Fruit fly (Drosophila melanogaster): ENCODE results near the gene Cmpk.

Cmpk gene

dm6 chr3R:26030562-26030961, 24.7 kb downstream of the Cmpk start (continued):
- TF ChIP-seq CG10959 (GFP tag; IDR thresholded peaks at IDR 0.05), result no peak
- TF ChIP-seq Atf6 (GFP tag; IDR thresholded peaks at IDR 0.05), result no peak
- TF ChIP-seq CG18764 (GFP tag; optimal IDR thresholded peaks at IDR 0.05), result no peak
- TF ChIP-seq E2f2 (GFP tag; IDR thresholded peaks at IDR 0.05), result no peak
- no peak for TF ChIP-seq CG6654 (GFP tag; optimal IDR thresholded peaks at IDR 0.05)
- no peak for TF ChIP-seq CG5180 (GFP tag; optimal IDR thresholded peaks at IDR 0.05)
- TF ChIP-seq CG14667 (GFP tag; IDR thresholded peaks at IDR 0.05), result no peak
- no peak for TF ChIP-seq CG10431 (GFP tag; optimal IDR thresholded peaks at IDR 0.05)
- no peak for TF ChIP-seq Side (GFP tag; optimal IDR thresholded peaks at IDR 0.05)
- TF ChIP-seq Dll (GFP tag; IDR thresholded peaks at IDR 0.05; ENCODE audit: partially characterized antibody), result no peak
- TF ChIP-seq Lhr (GFP tag; optimal IDR thresholded peaks at IDR 0.05), result no peak
- TF ChIP-seq CG1832 (GFP tag; optimal IDR thresholded peaks at IDR 0.05), result no peak
- TF ChIP-seq CG15479 (GFP tag; optimal IDR thresholded peaks at IDR 0.05), result peak; percentile 93
- no peak for TF ChIP-seq trem (tag; optimal IDR thresholded peaks at IDR 0.05)
- no peak for TF ChIP-seq CG17186 (GFP tag; optimal IDR thresholded peaks at IDR 0.05)
- no peak for TF ChIP-seq Elba2 (GFP tag; optimal IDR thresholded peaks at IDR 0.05)
- no peak for TF ChIP-seq CG3838 (GFP tag; optimal IDR thresholded peaks at IDR 0.05)
- TF ChIP-seq wek (GFP tag; optimal IDR thresholded peaks at IDR 0.05), result no peak
- no peak for TF ChIP-seq CG7839 (tag; optimal IDR thresholded peaks at IDR 0.05)
- no peak for TF ChIP-seq jumu (GFP tag; optimal IDR thresholded peaks at IDR 0.05)
- TF ChIP-seq Ada2b (GFP tag; IDR thresholded peaks at IDR 0.05), result no peak
- peak; percentile 45 for TF ChIP-seq da (GFP tag; optimal IDR thresholded peaks at IDR 0.05)
- no peak for TF ChIP-seq gsb-n (tag; optimal IDR thresholded peaks at IDR 0.05)
- TF ChIP-seq Xrp1 (GFP tag; IDR thresholded peaks at IDR 0.05), result peak; percentile 11; the same call in 1 of the 2 replicates
- TF ChIP-seq Camta (GFP tag; optimal IDR thresholded peaks at IDR 0.05), result no peak
- no peak for TF ChIP-seq E2f1 (GFP tag; IDR thresholded peaks at IDR 0.05)
- TF ChIP-seq CG13775 (GFP tag; optimal IDR thresholded peaks at IDR 0.05), result no peak
- no peak for TF ChIP-seq Hand (GFP tag; optimal IDR thresholded peaks at IDR 0.05)
- TF ChIP-seq chn (GFP tag; optimal IDR thresholded peaks at IDR 0.05), result no peak
- TF ChIP-seq CrebB (tag; optimal IDR thresholded peaks at IDR 0.05), result no peak
- no peak for TF ChIP-seq Ets65A (GFP tag)
- TF ChIP-seq Hr3 (GFP tag; optimal IDR thresholded peaks at IDR 0.05), result no peak
- TF ChIP-seq CG6254 (GFP tag; optimal IDR thresholded peaks at IDR 0.05), result no peak
- TF ChIP-seq HLH3B (GFP tag; IDR thresholded peaks at IDR 0.05), result no peak
- TF ChIP-seq tx (GFP tag; optimal IDR thresholded peaks at IDR 0.05), result no peak
- TF ChIP-seq CG9215 (GFP tag; IDR thresholded peaks at IDR 0.05), result no peak
- TF ChIP-seq CG11398 (GFP tag; optimal IDR thresholded peaks at IDR 0.05), result no peak
- TF ChIP-seq grn (GFP tag; optimal IDR thresholded peaks at IDR 0.05), result peak; percentile 47
- no peak for TF ChIP-seq ash1 (GFP tag; optimal IDR thresholded peaks at IDR 0.05)
- peak in 1 of 2 experiments; percentile 100 for TF ChIP-seq sc (optimal IDR thresholded peaks at IDR 0.05)
- TF ChIP-seq sc (GFP tag; optimal IDR thresholded peaks at IDR 0.05), result no peak
- TF ChIP-seq twi (tag; optimal IDR thresholded peaks at IDR 0.05), result peak; percentile 79
- no peak for TF ChIP-seq gro (GFP tag; optimal IDR thresholded peaks at IDR 0.05)
- TF ChIP-seq Nf-YA (GFP tag; IDR thresholded peaks at IDR 0.05), result no peak
- TF ChIP-seq Doc3 (GFP tag; IDR thresholded peaks at IDR 0.05; ENCODE audit: partially characterized antibody), result no peak
- TF ChIP-seq hth (optimal IDR thresholded peaks at IDR 0.05), result peak; percentile 66
- TF ChIP-seq CG10366 (GFP tag; IDR thresholded peaks at IDR 0.05), result no peak
- TF ChIP-seq Dek (tag; optimal IDR thresholded peaks at IDR 0.05), result no peak
- TF ChIP-seq CG12744 (GFP tag; optimal IDR thresholded peaks at IDR 0.05), result no peak
- TF ChIP-seq CG2889 (GFP tag; IDR thresholded peaks at IDR 0.05), result no peak
- no peak for TF ChIP-seq crc (GFP tag; optimal IDR thresholded peaks at IDR 0.05)
- no peak for TF ChIP-seq onecut (GFP tag; IDR thresholded peaks at IDR 0.05)
- no peak for TF ChIP-seq ATbp (GFP tag; optimal IDR thresholded peaks at IDR 0.05)

Measured in whole organism, embryonic.